Worm (Caenorhabditis elegans): ENCODE data around the gene str-46.

- TF ChIP-seq odd-2 (tag; optimal IDR thresholded peaks at IDR 0.05) = no peak
- no peak for TF ChIP-seq elt-4 (tag; optimal IDR thresholded peaks at IDR 0.05)
- no peak for TF ChIP-seq che-1 (tag; optimal IDR thresholded peaks at IDR 0.05)
- no peak for TF ChIP-seq nfya-1 (tag; optimal IDR thresholded peaks at IDR 0.05)
- no peak for TF ChIP-seq pqm-1 (tag; optimal IDR thresholded peaks at IDR 0.05)
- TF ChIP-seq rnt-1 (tag; optimal IDR thresholded peaks at IDR 0.05) = no peak
- no peak for TF ChIP-seq ceh-19 (GFP tag; optimal IDR thresholded peaks at IDR 0.05)
These were observed 20.0 kb downstream of the str-46 start, which contains the start of gene str-39 for ce11 chrV:2879801-2880200.
